Worm (Caenorhabditis elegans) whole organism, L1 larva: ENCODE results near the gene aman-1.

Experiments used
- C16A3.4 ChIP-seq: fragments of 150-350 bp; optimal IDR thresholded peaks from 2 replicates; lab custom pipeline; 2014; ENCODE audit warnings: missing biosample characterization, missing genetic modification characterization
- egl-27 ChIP-seq, 2 experiments: fragments of 150-350 bp in 1 of 2; sonication (generic microtip); optimal IDR thresholded peaks; 3 replicates each; lab custom pipeline; 2017 to 2018; ENCODE audit warnings: missing biosample characterization in 2 of 2, missing genetic modification characterization in 2 of 2, missing genetic modification reagents in 2 of 2
- hlh-17 ChIP-seq: fragments of 200-800 bp; sonication (Bioruptor generic); optimal IDR thresholded peaks from 2 replicates; lab custom pipeline; 2018; ENCODE audit warnings: missing genetic modification characterization, mild to moderate bottlenecking, missing compliant biosample characterization, moderate library complexity, borderline replicate concordance
- mef-2 ChIP-seq: fragments of 150-350 bp; optimal IDR thresholded peaks from 2 replicates; lab custom pipeline; 2014; ENCODE audit warnings: missing biosample characterization, missing genetic modification characterization
- nhr-237 ChIP-seq: fragments of 150-350 bp; optimal IDR thresholded peaks from 2 replicates; lab custom pipeline; 2014; ENCODE audit warnings: missing biosample characterization, missing genetic modification characterization
- nhr-77 ChIP-seq: fragments of 150-350 bp; optimal IDR thresholded peaks from 2 replicates; lab custom pipeline; 2014; ENCODE audit warnings: missing biosample characterization, missing genetic modification characterization
- pqm-1 ChIP-seq: sonication (generic microtip); optimal IDR thresholded peaks from 3 replicates; lab custom pipeline; 2017; ENCODE audit warnings: missing biosample characterization, missing genetic modification characterization

DNA sequence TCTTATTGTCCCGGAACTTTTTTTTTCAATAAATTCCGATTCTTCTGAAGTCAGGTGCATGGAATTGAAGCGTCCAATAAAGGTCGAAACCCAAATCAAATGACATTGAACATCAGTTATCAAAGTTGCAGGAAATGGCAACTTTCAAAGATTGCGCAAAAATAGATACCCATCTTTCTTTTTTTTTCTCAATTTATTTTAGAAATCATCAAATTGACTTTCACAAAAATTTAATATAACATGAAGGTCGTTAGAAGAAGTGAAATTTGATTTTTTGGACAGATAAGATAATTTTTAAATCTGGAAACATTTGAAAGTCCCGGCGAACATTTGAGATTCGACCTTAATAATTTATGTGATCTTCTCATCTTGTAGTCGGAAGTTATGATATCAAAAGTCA lies 27.2 kb upstream of the aman-1 start:
- TF ChIP-seq hlh-17 (GFP tag; lab: Kevin White, UChicago) (no peak), pqm-1 (tag; lab: Kevin White, UChicago) (no peak), egl-27 (tag; optimal IDR thresholded peaks at IDR 0.05; lab: Kevin White, UChicago) (no peak), C16A3.4 (tag; lab: Kevin White, UChicago) (no peak), nhr-237 (tag; lab: Kevin White, UChicago) (no peak), nhr-77 (tag; lab: Kevin White, UChicago) (no peak), mef-2 (tag; lab: Kevin White, UChicago) (no peak)
